Fruit fly (Drosophila melanogaster) whole organism, embryonic: Measurements from ENCODE around the gene Egfrap.

Source experiments
- CG10654 ChIP-seq: fragments of 200-800 bp; sonication (Bioruptor generic); optimal IDR thresholded peaks from 2 replicates; lab custom pipeline; 2016; ENCODE audit warnings: missing biosample characterization, missing genetic modification characterization
- CG11247 ChIP-seq: fragments of 200-800 bp; sonication (Bioruptor generic); IDR thresholded peaks from 2 replicates; pipeline ENCODE4 v1.3.6; 2022; ENCODE audit warnings: missing biosample characterization, missing genetic modification characterization
- CG14860 ChIP-seq: fragments of 200-800 bp; sonication (Bioruptor generic); IDR thresholded peaks from 3 replicates; pipeline ENCODE4 v1.3.6; 2022; ENCODE audit warnings: missing biosample characterization, missing genetic modification characterization; ENCODE audit not compliant: partially characterized antibody
- CG16815 ChIP-seq: fragments of 200-800 bp; sonication (Bioruptor generic); optimal IDR thresholded peaks from 3 replicates; lab custom pipeline; 2017; ENCODE audit warnings: missing biosample characterization, mild to moderate bottlenecking, missing genetic modification characterization
- CG16863 ChIP-seq: fragments of 200-800 bp; sonication (Bioruptor generic); optimal IDR thresholded peaks from 3 replicates; lab custom pipeline; 2016; ENCODE audit warnings: missing biosample characterization, missing genetic modification characterization
- CG17568 ChIP-seq: fragments of 200-800 bp; sonication (Bioruptor generic); optimal IDR thresholded peaks from 2 replicates; lab custom pipeline; 2018; ENCODE audit warnings: missing biosample characterization, mild to moderate bottlenecking, missing genetic modification characterization, moderate library complexity
- CG17912 ChIP-seq: fragments of 200-800 bp; sonication (Bioruptor generic); optimal IDR thresholded peaks from 2 replicates; lab custom pipeline; 2018; ENCODE audit warnings: missing biosample characterization, mild to moderate bottlenecking, missing genetic modification characterization
- CG1832 ChIP-seq: fragments of 200-800 bp; sonication (Bioruptor generic); optimal IDR thresholded peaks from 2 replicates; lab custom pipeline; 2017; ENCODE audit warnings: missing biosample characterization, mild to moderate bottlenecking, missing genetic modification characterization, inconsistent platforms
- CG33213 ChIP-seq: fragments of 200-800 bp; sonication (Bioruptor generic); optimal IDR thresholded peaks from 3 replicates; lab custom pipeline; 2016; ENCODE audit warnings: missing biosample characterization, missing genetic modification characterization
- CG3847 ChIP-seq: fragments of 200-800 bp; sonication (Bioruptor generic); IDR thresholded peaks from 2 replicates; pipeline ENCODE4 v1.3.6; 2022; ENCODE audit warnings: missing biosample characterization, missing genetic modification characterization
- CG42726 ChIP-seq: fragments of 200-800 bp; sonication (Bioruptor generic); IDR thresholded peaks from 2 replicates; pipeline ENCODE4 v1.3.6; 2022; ENCODE audit warnings: missing biosample characterization, missing genetic modification characterization; ENCODE audit not compliant: partially characterized antibody
- CG4360 ChIP-seq: fragments of 200-800 bp; sonication (Bioruptor generic); IDR thresholded peaks from 2 replicates; pipeline ENCODE4 v1.3.6; 2022; ENCODE audit warnings: missing biosample characterization, missing genetic modification characterization
- CG4707 ChIP-seq: fragments of 200-800 bp; sonication (Bioruptor generic); optimal IDR thresholded peaks from 2 replicates; lab custom pipeline; 2018; ENCODE audit warnings: missing biosample characterization, mild to moderate bottlenecking, missing genetic modification characterization, moderate library complexity
- CG6791 ChIP-seq: fragments of 200-800 bp; sonication (Bioruptor generic); IDR thresholded peaks from 3 replicates; pipeline ENCODE4 v1.3.6; 2022; ENCODE audit warnings: missing biosample characterization, missing genetic modification characterization; ENCODE audit not compliant: partially characterized antibody
- CG7745 ChIP-seq: fragments of 200-800 bp; sonication (Bioruptor generic); optimal IDR thresholded peaks from 2 replicates; lab custom pipeline; 2018; ENCODE audit warnings: missing biosample characterization, mild to moderate bottlenecking, missing genetic modification characterization, moderate library complexity
- CG9797 ChIP-seq: fragments of 200-800 bp; sonication (Bioruptor generic); optimal IDR thresholded peaks from 3 replicates; lab custom pipeline; 2018; ENCODE audit warnings: missing biosample characterization, mild to moderate bottlenecking, missing genetic modification characterization
- Camta ChIP-seq: fragments of 200-800 bp; sonication (Bioruptor generic); optimal IDR thresholded peaks from 2 replicates; lab custom pipeline; 2016; ENCODE audit warnings: missing biosample characterization, missing genetic modification characterization
- CoRest ChIP-seq: fragments of 200-800 bp; sonication (Bioruptor generic); optimal IDR thresholded peaks from 3 replicates; lab custom pipeline; 2018; ENCODE audit warnings: missing biosample characterization, mild to moderate bottlenecking, missing genetic modification characterization, moderate library complexity
- D ChIP-seq, 2 experiments: fragments of 200-800 bp in 1 of 2; fragments of >200 bp in 1 of 2; sonication (Bioruptor generic) in 1 of 2; optimal IDR thresholded peaks; 2 replicates in 1 of 2; 3 replicates in 1 of 2; lab custom pipeline; 2017; ENCODE audit warnings: mild to moderate bottlenecking in 1 of 2, missing biosample characterization in 1 of 2, missing genetic modification characterization in 1 of 2, missing genetic modification reagents in 1 of 2
- Dll ChIP-seq: fragments of 200-800 bp; sonication (Bioruptor generic); IDR thresholded peaks from 4 replicates; pipeline ENCODE4 v1.3.6; 2022; ENCODE audit warnings: missing biosample characterization, missing genetic modification characterization; ENCODE audit not compliant: partially characterized antibody
- Doc2 ChIP-seq: fragments of 200-800 bp; sonication (Bioruptor generic); IDR thresholded peaks from 2 replicates; pipeline ENCODE4 v1.3.6; 2022; ENCODE audit warnings: missing biosample characterization, missing genetic modification characterization
- Fer3 ChIP-seq: fragments of 200-800 bp; sonication (Bioruptor generic); optimal IDR thresholded peaks from 2 replicates; lab custom pipeline; 2018; ENCODE audit warnings: missing biosample characterization, mild to moderate bottlenecking, missing genetic modification characterization, moderate library complexity
- Gsc ChIP-seq: fragments of 200-800 bp; sonication (Bioruptor generic); IDR thresholded peaks from 2 replicates; pipeline ENCODE4 v1.3.6; 2022; ENCODE audit warnings: missing biosample characterization, missing genetic modification characterization
- Hey ChIP-seq: fragments of 200-800 bp; sonication (Bioruptor generic); optimal IDR thresholded peaks from 3 replicates; lab custom pipeline; 2018; ENCODE audit warnings: missing biosample characterization, mild to moderate bottlenecking, missing genetic modification characterization
- Lim3 ChIP-seq: fragments of 200-800 bp; sonication (Bioruptor generic); IDR thresholded peaks from 2 replicates; pipeline ENCODE4 v1.3.6; 2022; ENCODE audit warnings: missing biosample characterization, missing genetic modification characterization
- Med ChIP-seq: fragments of 200-800 bp; sonication (Bioruptor generic); peaks from one replicate; lab custom pipeline; 2016; ENCODE audit warnings: missing biosample characterization, missing genetic modification characterization, mild to moderate bottlenecking, inconsistent platforms, moderate library complexity
- PHDP ChIP-seq: fragments of 200-800 bp; sonication (Bioruptor generic); optimal IDR thresholded peaks from 3 replicates; lab custom pipeline; 2018; ENCODE audit warnings: missing biosample characterization, mild to moderate bottlenecking, missing genetic modification characterization, moderate library complexity
- Rfx ChIP-seq: fragments of 200-800 bp; sonication (Bioruptor generic); IDR thresholded peaks from 2 replicates; pipeline ENCODE4 v1.3.6; 2022; ENCODE audit warnings: missing biosample characterization, missing genetic modification characterization
- Sin3A ChIP-seq: fragments of >200 bp; optimal IDR thresholded peaks from 2 replicates; lab custom pipeline; 2018
- Sox100B ChIP-seq: fragments of 200-800 bp; sonication (Bioruptor generic); optimal IDR thresholded peaks from 3 replicates; lab custom pipeline; 2018; ENCODE audit warnings: missing biosample characterization, mild to moderate bottlenecking, missing genetic modification characterization
- YL-1 ChIP-seq: fragments of 200-800 bp; sonication (Bioruptor generic); optimal IDR thresholded peaks from 3 replicates; lab custom pipeline; 2017; ENCODE audit warnings: missing biosample characterization, mild to moderate bottlenecking, missing genetic modification characterization
- bab2 ChIP-seq: fragments of 200-800 bp; sonication (Bioruptor generic); optimal IDR thresholded peaks from 2 replicates; lab custom pipeline; 2016; ENCODE audit warnings: missing biosample characterization, missing genetic modification characterization
- cg ChIP-seq: fragments of 200-800 bp; sonication (Bioruptor generic); optimal IDR thresholded peaks from 3 replicates; lab custom pipeline; 2019; ENCODE audit warnings: missing biosample characterization, mild to moderate bottlenecking, missing genetic modification characterization, moderate library complexity
- chinmo ChIP-seq: fragments of 200-800 bp; sonication (Bioruptor generic); IDR thresholded peaks from 4 replicates; pipeline ENCODE4 v1.3.6; 2022; ENCODE audit warnings: missing biosample characterization, missing genetic modification characterization; ENCODE audit not compliant: partially characterized antibody
- crol ChIP-seq: fragments of 200-800 bp; sonication (Bioruptor generic); IDR thresholded peaks from 2 replicates; pipeline ENCODE4 v1.3.6; 2022; ENCODE audit warnings: missing biosample characterization, missing genetic modification characterization
- dpn ChIP-seq, 2 experiments: fragments of 200-800 bp; sonication (Bioruptor generic); optimal IDR thresholded peaks; 3 replicates each; lab custom pipeline; 2016; ENCODE audit warnings: missing biosample characterization in 2 of 2, missing genetic modification characterization in 2 of 2
- gfzf ChIP-seq: fragments of 200-800 bp; sonication (Bioruptor generic); optimal IDR thresholded peaks from 2 replicates; lab custom pipeline; 2016; ENCODE audit warnings: missing biosample characterization, mild to moderate bottlenecking, missing genetic modification characterization, moderate library complexity
- jigr1 ChIP-seq: fragments of 200-800 bp; sonication (Bioruptor generic); IDR thresholded peaks from 3 replicates; pipeline ENCODE4 v1.3.6; 2022; ENCODE audit warnings: missing biosample characterization, missing genetic modification characterization
- pita ChIP-seq: fragments of 200-800 bp; sonication (Bioruptor generic); optimal IDR thresholded peaks from 2 replicates; lab custom pipeline; 2017; ENCODE audit warnings: missing biosample characterization, mild to moderate bottlenecking, missing genetic modification characterization
- pzg ChIP-seq: fragments of 200-800 bp; sonication (Bioruptor generic); optimal IDR thresholded peaks from 3 replicates; lab custom pipeline; 2018; ENCODE audit warnings: missing biosample characterization, mild to moderate bottlenecking, missing genetic modification characterization, moderate library complexity
- ro ChIP-seq: fragments of 200-800 bp; sonication (Bioruptor generic); IDR thresholded peaks from 2 replicates; pipeline ENCODE4 v1.3.6; 2022; ENCODE audit warnings: missing biosample characterization, missing genetic modification characterization
- sc ChIP-seq, 3 experiments: fragments of >200 bp in 2 of 3; fragments of 200-800 bp in 1 of 3; sonication (Bioruptor generic) in 1 of 3; optimal IDR thresholded peaks; 2 replicates in 2 of 3; 3 replicates in 1 of 3; lab custom pipeline; 2017; ENCODE audit warnings: mild to moderate bottlenecking in 1 of 3, missing biosample characterization in 1 of 3, missing genetic modification characterization in 1 of 3, missing genetic modification reagents in 1 of 3
- sens-2 ChIP-seq: fragments of 200-800 bp; sonication (Bioruptor generic); IDR thresholded peaks from 2 replicates; pipeline ENCODE4 v1.3.6; 2022; ENCODE audit warnings: missing biosample characterization, missing genetic modification characterization
- stwl ChIP-seq: fragments of 200-800 bp; sonication (Bioruptor generic); optimal IDR thresholded peaks from 3 replicates; lab custom pipeline; 2018; ENCODE audit warnings: missing biosample characterization, mild to moderate bottlenecking, missing genetic modification characterization, moderate library complexity
- ttk ChIP-seq: fragments of 200-800 bp; sonication (Bioruptor generic); IDR thresholded peaks from 2 replicates; pipeline ENCODE4 v2.1.2; 2022; ENCODE audit warnings: missing biosample characterization, missing genetic modification characterization
- vnd ChIP-seq: fragments of 200-800 bp; sonication (Bioruptor generic); IDR thresholded peaks from 3 replicates; pipeline ENCODE4 v1.3.6; 2022; ENCODE audit warnings: missing biosample characterization, missing genetic modification characterization; ENCODE audit not compliant: partially characterized antibody
- vvl ChIP-seq: fragments of 200-800 bp; sonication (Bioruptor generic); IDR thresholded peaks from 2 replicates; pipeline ENCODE4 v1.3.6; 2022; ENCODE audit warnings: missing biosample characterization, missing genetic modification characterization
- wdn ChIP-seq: fragments of 200-800 bp; sonication (Bioruptor generic); IDR thresholded peaks from 2 replicates; pipeline ENCODE4 v1.3.6; 2022; ENCODE audit warnings: missing biosample characterization, missing genetic modification characterization
- yki ChIP-seq: fragments of >200 bp; optimal IDR thresholded peaks from 3 replicates; lab custom pipeline; 2018
- zf30C ChIP-seq: fragments of 200-800 bp; sonication (Bioruptor generic); optimal IDR thresholded peaks from 3 replicates; lab custom pipeline; 2018; ENCODE audit warnings: missing biosample characterization, mild to moderate bottlenecking, missing genetic modification characterization

Egfrap gene

dm6 chr3L:5897228-5897688, 53.2 kb downstream of the Egfrap start, which contains the start of the genes PolE2 and CG5592 (continued):
- TF ChIP-seq vnd (GFP tag; lab: Robert Waterston, UW) (no peak), CG7745 (no peak), crol (GFP tag; lab: Robert Waterston, UW) (no peak), vvl (GFP tag; lab: Robert Waterston, UW) (no peak), CG1832 (GFP tag; lab: Kevin White, UChicago) (no peak), ttk (GFP tag; lab: Robert Waterston, UW) (no peak), CG10654 (GFP tag; lab: Kevin White, UChicago) (no peak), Fer3 (no peak), CG17912 (GFP tag; lab: Kevin White, UChicago) (no peak), jigr1 (GFP tag; lab: Robert Waterston, UW) (no peak), CG33213 (GFP tag; lab: Kevin White, UChicago) (no peak), CG4707 (GFP tag; lab: Kevin White, UChicago) (no peak), CG14860 (no peak), chinmo (GFP tag; lab: Robert Waterston, UW) (0 out of 4 replicates have a peak, but pooled peaks have one; percentile 46), Sox100B (GFP tag; lab: Kevin White, UChicago) (no peak), bab2 (GFP tag; lab: Kevin White, UChicago) (no peak), CoRest (tag; lab: Kevin White, UChicago) (no peak), CG11247 (GFP tag; lab: Robert Waterston, UW) (no peak), zf30C (no peak), CG17568 (no peak), YL-1 (GFP tag; lab: Kevin White, UChicago) (no peak), stwl (peak; percentile 52), Dll (peak; percentile 47; the same call in 1 of the 4 replicates), wdn (GFP tag; lab: Robert Waterston, UW) (no peak), CG6791 (0 out of 3 replicates have a peak, but pooled peaks have one; percentile 28), gfzf (GFP tag; lab: Kevin White, UChicago) (peak; percentile 76), sc (optimal IDR thresholded peaks at IDR 0.05; lab: Kevin White, UChicago) (no peak), sc (GFP tag; optimal IDR thresholded peaks at IDR 0.05; lab: Kevin White, UChicago) (no peak), CG16815 (GFP tag; lab: Kevin White, UChicago) (no peak), Doc2 (no peak), CG42726 (GFP tag; lab: Robert Waterston, UW) (peak; percentile 27; the same call in 1 of the 2 replicates), ro (GFP tag; lab: Robert Waterston, UW) (no peak), yki (lab: Kevin White, UChicago) (no peak), Sin3A (lab: Kevin White, UChicago) (no peak), Hey (tag; lab: Kevin White, UChicago) (no peak), pzg (peak; percentile 79), Lim3 (GFP tag; lab: Robert Waterston, UW) (no peak), CG4360 (GFP tag; lab: Robert Waterston, UW) (no peak), pita (GFP tag; lab: Kevin White, UChicago) (no peak), CG9797 (GFP tag; lab: Kevin White, UChicago) (peak; percentile 40), sens-2 (GFP tag; lab: Robert Waterston, UW) (no peak), Rfx (GFP tag; lab: Robert Waterston, UW) (no peak), Gsc (no peak), Camta (GFP tag; lab: Kevin White, UChicago) (no peak), PHDP (tag; lab: Kevin White, UChicago) (no peak), CG3847 (GFP tag; lab: Robert Waterston, UW) (no peak), CG16863 (GFP tag; lab: Kevin White, UChicago) (no peak), cg (GFP tag; lab: Kevin White, UChicago) (no peak), dpn (GFP tag; optimal IDR thresholded peaks at IDR 0.05; lab: Kevin White, UChicago) (no peak), D (optimal IDR thresholded peaks at IDR 0.05; lab: Kevin White, UChicago) (no peak), D (GFP tag; optimal IDR thresholded peaks at IDR 0.05; lab: Kevin White, UChicago) (no peak), Med (GFP tag; lab: Kevin White, UChicago) (peak; percentile 42)
